Fruit fly (Drosophila melanogaster) whole organism, embryonic: ENCODE results near the gene AP-1mu.

Experiments used
- ATbp ChIP-seq: fragments of 200-800 bp; sonication (Bioruptor generic); optimal IDR thresholded peaks from 2 replicates; lab custom pipeline; 2017; ENCODE audit warnings: missing biosample characterization, mild to moderate bottlenecking, missing genetic modification characterization, missing genetic modification reagents
- Antp ChIP-seq: fragments of 200-800 bp; sonication (Bioruptor generic); optimal IDR thresholded peaks from 3 replicates; lab custom pipeline; 2016; ENCODE audit warnings: missing biosample characterization, missing genetic modification characterization
- B-H2 ChIP-seq: fragments of 200-800 bp; sonication (Bioruptor generic); optimal IDR thresholded peaks from 2 replicates; lab custom pipeline; 2018; ENCODE audit warnings: missing biosample characterization, mild to moderate bottlenecking, missing genetic modification characterization
- Bgb ChIP-seq: fragments of 200-800 bp; sonication (Bioruptor generic); IDR thresholded peaks from 2 replicates; pipeline ENCODE4 v1.3.6; 2022; ENCODE audit warnings: missing biosample characterization, missing genetic modification characterization; ENCODE audit not compliant: partially characterized antibody
- CG10209 ChIP-seq: fragments of 200-800 bp; sonication (Bioruptor generic); optimal IDR thresholded peaks from 3 replicates; lab custom pipeline; 2017; ENCODE audit warnings: missing biosample characterization, mild to moderate bottlenecking, missing genetic modification characterization, missing genetic modification reagents
- CG10321 ChIP-seq: fragments of 200-800 bp; sonication (Bioruptor generic); IDR thresholded peaks from 2 replicates; pipeline ENCODE4 v1.3.6; 2022; ENCODE audit warnings: missing biosample characterization, missing genetic modification characterization
- CG11456 ChIP-seq: fragments of 200-800 bp; sonication (Bioruptor generic); IDR thresholded peaks from 3 replicates; pipeline ENCODE4 v1.3.6; 2022; ENCODE audit warnings: missing biosample characterization, missing genetic modification characterization
- CG1233 ChIP-seq: fragments of 200-800 bp; sonication (Bioruptor generic); optimal IDR thresholded peaks from 4 replicates; lab custom pipeline; 2018; ENCODE audit warnings: missing biosample characterization, mild to moderate bottlenecking, missing genetic modification characterization
- CG14441 ChIP-seq: fragments of 200-800 bp; sonication (Bioruptor generic); IDR thresholded peaks from 2 replicates; pipeline ENCODE4 v1.3.6; 2022; ENCODE audit warnings: missing biosample characterization, missing genetic modification characterization
- CG1647 ChIP-seq: fragments of 200-800 bp; sonication (Bioruptor generic); optimal IDR thresholded peaks from 3 replicates; lab custom pipeline; 2016; ENCODE audit warnings: missing biosample characterization, missing genetic modification characterization
- CG16779 ChIP-seq: fragments of 200-800 bp; sonication (Bioruptor generic); IDR thresholded peaks from 2 replicates; pipeline ENCODE4 v1.3.6; 2022; ENCODE audit warnings: missing biosample characterization, missing genetic modification characterization
- CG17385 ChIP-seq: fragments of 200-800 bp; sonication (Bioruptor generic); optimal IDR thresholded peaks from 3 replicates; lab custom pipeline; 2018; ENCODE audit warnings: missing biosample characterization, mild to moderate bottlenecking, missing genetic modification characterization
- CG17612 ChIP-seq: fragments of 200-800 bp; sonication (Bioruptor generic); IDR thresholded peaks from 2 replicates; pipeline ENCODE4 v1.3.6; 2022; ENCODE audit warnings: missing biosample characterization, missing genetic modification characterization
- CG2116 ChIP-seq: fragments of 200-800 bp; sonication (Bioruptor generic); optimal IDR thresholded peaks from 3 replicates; lab custom pipeline; 2018; ENCODE audit warnings: missing biosample characterization, mild to moderate bottlenecking, missing genetic modification characterization
- CG2875 ChIP-seq: fragments of 200-800 bp; sonication (Bioruptor generic); optimal IDR thresholded peaks from 2 replicates; lab custom pipeline; 2017; ENCODE audit warnings: missing biosample characterization, mild to moderate bottlenecking, missing genetic modification characterization, missing genetic modification reagents
- CG30431 ChIP-seq: fragments of 200-800 bp; sonication (Bioruptor generic); optimal IDR thresholded peaks from 2 replicates; lab custom pipeline; 2017; ENCODE audit warnings: missing biosample characterization, missing genetic modification characterization
- CG32532 ChIP-seq: fragments of 200-800 bp; sonication (Bioruptor generic); IDR thresholded peaks from 2 replicates; pipeline ENCODE4 v1.3.6; 2022; ENCODE audit warnings: missing biosample characterization, missing genetic modification characterization
- CG3726 ChIP-seq: fragments of 200-800 bp; sonication (Bioruptor generic); IDR thresholded peaks from 3 replicates; pipeline ENCODE4, ENCODE4 v1.3.6; 2022; ENCODE audit warnings: missing biosample characterization, missing genetic modification characterization
- CG3838 ChIP-seq: fragments of 200-800 bp; sonication (Bioruptor generic); optimal IDR thresholded peaks from 3 replicates; lab custom pipeline; 2016; ENCODE audit warnings: missing biosample characterization, missing genetic modification characterization
- CG4707 ChIP-seq: fragments of 200-800 bp; sonication (Bioruptor generic); optimal IDR thresholded peaks from 2 replicates; lab custom pipeline; 2018; ENCODE audit warnings: missing biosample characterization, mild to moderate bottlenecking, missing genetic modification characterization, moderate library complexity
- CG4854 ChIP-seq: fragments of 200-800 bp; sonication (Bioruptor generic); optimal IDR thresholded peaks from 2 replicates; lab custom pipeline; 2016; ENCODE audit warnings: missing biosample characterization, missing genetic modification characterization, inconsistent platforms
- CG6175 ChIP-seq: fragments of 200-800 bp; sonication (Bioruptor generic); IDR thresholded peaks from 3 replicates; pipeline ENCODE4 v1.3.6; 2022; ENCODE audit warnings: missing biosample characterization, missing genetic modification characterization
- CG6272 ChIP-seq: fragments of 200-800 bp; sonication (Bioruptor generic); IDR thresholded peaks from 2 replicates; pipeline ENCODE4 v1.3.6; 2022; ENCODE audit warnings: missing biosample characterization, missing genetic modification characterization
- CG7786 ChIP-seq: fragments of 200-800 bp; sonication (Bioruptor generic); optimal IDR thresholded peaks from 2 replicates; lab custom pipeline; 2016; ENCODE audit warnings: missing biosample characterization, missing genetic modification characterization
- CG9932 ChIP-seq: fragments of 200-800 bp; sonication (Bioruptor generic); IDR thresholded peaks from 2 replicates; pipeline ENCODE4 v1.3.6; 2022; ENCODE audit warnings: missing biosample characterization, missing genetic modification characterization
- CHES-1-like ChIP-seq: fragments of 200-800 bp; sonication (Bioruptor generic); optimal IDR thresholded peaks from 2 replicates; lab custom pipeline; 2016; ENCODE audit warnings: missing biosample characterization, missing genetic modification characterization
- CoRest ChIP-seq: fragments of 200-800 bp; sonication (Bioruptor generic); optimal IDR thresholded peaks from 3 replicates; lab custom pipeline; 2018; ENCODE audit warnings: missing biosample characterization, mild to moderate bottlenecking, missing genetic modification characterization, moderate library complexity
- Doc3 ChIP-seq: fragments of 200-800 bp; sonication (Bioruptor generic); IDR thresholded peaks from 3 replicates; pipeline ENCODE4 v1.3.6; 2022; ENCODE audit warnings: missing biosample characterization, missing genetic modification characterization; ENCODE audit not compliant: partially characterized antibody
- H2.0 ChIP-seq: fragments of 200-800 bp; sonication (Bioruptor generic); IDR thresholded peaks from 2 replicates; pipeline ENCODE4 v1.3.6; 2022; ENCODE audit warnings: missing biosample characterization, missing genetic modification characterization
- HmgZ ChIP-seq: fragments of 200-800 bp; sonication (Bioruptor generic); optimal IDR thresholded peaks from 2 replicates; lab custom pipeline; 2018; ENCODE audit warnings: missing biosample characterization, mild to moderate bottlenecking, missing genetic modification characterization
- Nf-YB ChIP-seq: fragments of 200-800 bp; sonication (Bioruptor generic); optimal IDR thresholded peaks from 3 replicates; lab custom pipeline; 2019; ENCODE audit warnings: missing biosample characterization, mild to moderate bottlenecking, missing genetic modification characterization, moderate library complexity
- Rx ChIP-seq: fragments of 200-800 bp; sonication (Bioruptor generic); IDR thresholded peaks from 2 replicates; pipeline ENCODE4 v1.3.6; 2022; ENCODE audit warnings: missing biosample characterization, missing genetic modification characterization
- Scr ChIP-seq: fragments of 200-800 bp; sonication (Bioruptor generic); IDR thresholded peaks from 2 replicates; pipeline ENCODE4 v1.3.6; 2022; ENCODE audit warnings: missing biosample characterization, missing genetic modification characterization; ENCODE audit not compliant: partially characterized antibody
- Sry-β ChIP-seq: fragments of 200-800 bp; sonication (Bioruptor generic); optimal IDR thresholded peaks from 2 replicates; lab custom pipeline; 2018; ENCODE audit warnings: missing biosample characterization, mild to moderate bottlenecking, missing genetic modification characterization, moderate library complexity
- Trl ChIP-seq, 3 experiments: fragments of >200 bp in 2 of 3; fragments of 200-800 bp in 1 of 3; sonication (Bioruptor generic) in 1 of 3; optimal IDR thresholded peaks; 2 replicates in 1 of 3; 3 replicates in 2 of 3; lab custom pipeline; 2016 to 2017; ENCODE audit warnings: missing biosample characterization in 1 of 3, missing genetic modification characterization in 1 of 3
- chif ChIP-seq, 2 experiments: fragments of 200-800 bp; sonication (Bioruptor generic); optimal IDR thresholded peaks; 3 replicates each; lab custom pipeline; 2016; ENCODE audit warnings: missing biosample characterization in 2 of 2, missing genetic modification characterization in 2 of 2
- en ChIP-seq: fragments of 200-800 bp; sonication (Bioruptor generic); optimal IDR thresholded peaks from 2 replicates; lab custom pipeline; 2016; ENCODE audit warnings: missing biosample characterization, missing genetic modification characterization
- fd96Cb ChIP-seq: fragments of 200-800 bp; sonication (Bioruptor generic); optimal IDR thresholded peaks from 2 replicates; lab custom pipeline; 2018; ENCODE audit warnings: missing biosample characterization, mild to moderate bottlenecking, missing genetic modification characterization, moderate library complexity
- jigr1 ChIP-seq: fragments of 200-800 bp; sonication (Bioruptor generic); IDR thresholded peaks from 3 replicates; pipeline ENCODE4 v1.3.6; 2022; ENCODE audit warnings: missing biosample characterization, missing genetic modification characterization
- ken ChIP-seq: fragments of 200-800 bp; sonication (Bioruptor generic); IDR thresholded peaks from 3 replicates; pipeline ENCODE4 v1.3.6; 2022; ENCODE audit warnings: missing biosample characterization, missing genetic modification characterization
- lov ChIP-seq, 2 experiments: fragments of 200-800 bp in 1 of 2; fragments of >200 bp in 1 of 2; sonication (Bioruptor generic) in 1 of 2; IDR thresholded peaks in 1 of 2; optimal IDR thresholded peaks in 1 of 2; 2 replicates in 1 of 2; 3 replicates in 1 of 2; pipeline versions ENCODE4 v1.3.6 to Lab custom; 2017 to 2022; ENCODE audit warnings: missing biosample characterization in 1 of 2, missing genetic modification characterization in 1 of 2
- mirr ChIP-seq: fragments of 200-800 bp; sonication (Bioruptor generic); optimal IDR thresholded peaks from 3 replicates; lab custom pipeline; 2018; ENCODE audit warnings: missing biosample characterization, mild to moderate bottlenecking, missing genetic modification characterization
- mld ChIP-seq: fragments of 200-800 bp; sonication (Bioruptor generic); IDR thresholded peaks from 3 replicates; pipeline ENCODE4 v1.3.6; 2022; ENCODE audit warnings: missing biosample characterization, missing genetic modification characterization; ENCODE audit not compliant: partially characterized antibody
- oc ChIP-seq: fragments of 200-800 bp; sonication (Bioruptor generic); optimal IDR thresholded peaks from 2 replicates; lab custom pipeline; 2018; ENCODE audit warnings: missing biosample characterization, mild to moderate bottlenecking, missing genetic modification characterization, moderate library complexity
- onecut ChIP-seq: fragments of 200-800 bp; sonication (Bioruptor generic); IDR thresholded peaks from 2 replicates; pipeline ENCODE4 v1.3.6; 2022; ENCODE audit warnings: missing biosample characterization, missing genetic modification characterization
- pros ChIP-seq: fragments of 200-800 bp; sonication (Bioruptor generic); optimal IDR thresholded peaks from 3 replicates; lab custom pipeline; 2019; ENCODE audit warnings: missing biosample characterization, mild to moderate bottlenecking, missing genetic modification characterization, moderate library complexity
- zf30C ChIP-seq: fragments of 200-800 bp; sonication (Bioruptor generic); optimal IDR thresholded peaks from 3 replicates; lab custom pipeline; 2018; ENCODE audit warnings: missing biosample characterization, mild to moderate bottlenecking, missing genetic modification characterization

The AP-1mu gene

dm6 chr3R:9577382-9578137, 18.2 kb upstream of the AP-1mu start, which contains the start of the genes Kap-alpha3 and Son (continued):
- TF ChIP-seq CG14441 (GFP tag; lab: Robert Waterston, UW), result peak; percentile 87
- TF ChIP-seq CG6175, result peak; percentile 53; the same call in 2 of the 3 replicates
- TF ChIP-seq Scr, result peak; percentile 91
- peak; percentile 87 for TF ChIP-seq Rx (GFP tag; lab: Robert Waterston, UW)
- TF ChIP-seq Bgb (GFP tag; lab: Robert Waterston, UW), result peak; percentile 78
- peak; percentile 85 for TF ChIP-seq en
- peak; percentile 91 for TF ChIP-seq CG6272 (GFP tag; lab: Robert Waterston, UW)
- TF ChIP-seq zf30C (GFP tag; lab: Kevin White, UChicago), result peak; percentile 48
- peak; percentile 77; the same call in 2 of the 3 replicates for TF ChIP-seq jigr1 (GFP tag; lab: Robert Waterston, UW)
- peak; percentile 59 for TF ChIP-seq pros
- TF ChIP-seq CG3726 (GFP tag; lab: Robert Waterston, UW), result peak; percentile 80; the same call in 2 of the 3 replicates
- TF ChIP-seq CG30431 (GFP tag; lab: Kevin White, UChicago), result peak; percentile 90
- no peak for TF ChIP-seq lov (optimal IDR thresholded peaks at IDR 0.05; lab: Kevin White, UChicago)
- peak; percentile 92 for TF ChIP-seq lov (GFP tag; IDR thresholded peaks at IDR 0.05; lab: Robert Waterston, UW)
- peak; percentile 93 for TF ChIP-seq CG10209 (GFP tag; lab: Kevin White, UChicago)
- no peak for TF ChIP-seq Trl (optimal IDR thresholded peaks at IDR 0.05; lab: Kevin White, UChicago)
- peak; percentile 95 for TF ChIP-seq Trl (GFP tag; optimal IDR thresholded peaks at IDR 0.05; lab: Kevin White, UChicago)
- peak; percentile 91 for TF ChIP-seq CG4707 (GFP tag; lab: Kevin White, UChicago)
- peak; percentile 93 for TF ChIP-seq CG17385 (GFP tag; lab: Kevin White, UChicago)
- peak; percentile 83 for TF ChIP-seq CG3838 (GFP tag; lab: Kevin White, UChicago)
- peak; percentile 99 for TF ChIP-seq CG2116 (GFP tag; lab: Kevin White, UChicago)
- peak; percentile 74 for TF ChIP-seq fd96Cb (tag; lab: Kevin White, UChicago)
- peak; percentile 91 for TF ChIP-seq Antp (GFP tag; lab: Kevin White, UChicago)
- peak; percentile 92 for TF ChIP-seq CoRest (tag; lab: Kevin White, UChicago)
- TF ChIP-seq CG1233 (GFP tag; lab: Kevin White, UChicago), result peak; percentile 96
- peak; percentile 91 for TF ChIP-seq ken (GFP tag; lab: Robert Waterston, UW)
- TF ChIP-seq CG4854, result peak; percentile 94
- TF ChIP-seq CG1647 (GFP tag; lab: Kevin White, UChicago), result peak; percentile 91
- TF ChIP-seq CG11456 (GFP tag; lab: Robert Waterston, UW), result peak; percentile 96
- TF ChIP-seq H2.0 (GFP tag; lab: Robert Waterston, UW), result peak; percentile 84
- TF ChIP-seq mirr (GFP tag; lab: Kevin White, UChicago), result peak; percentile 96
- peak; percentile 66 for TF ChIP-seq CG17612 (GFP tag; lab: Robert Waterston, UW)
- TF ChIP-seq CG16779 (GFP tag; lab: Robert Waterston, UW), result peak; percentile 79; the same call in 1 of the 2 replicates
- TF ChIP-seq mld (GFP tag; lab: Robert Waterston, UW), result peak; percentile 57; the same call in 1 of the 3 replicates
- peak; percentile 91 to 95 for TF ChIP-seq chif (GFP tag; optimal IDR thresholded peaks at IDR 0.05; lab: Kevin White, UChicago)
- peak; percentile 89 for TF ChIP-seq Sry-β (GFP tag; lab: Kevin White, UChicago)
- peak; percentile 87 for TF ChIP-seq onecut (GFP tag; lab: Robert Waterston, UW)
- peak; percentile 86 for TF ChIP-seq CG2875
- TF ChIP-seq Nf-YB (GFP tag; lab: Kevin White, UChicago), result peak; percentile 78
- peak; percentile 73 for TF ChIP-seq oc (tag; lab: Kevin White, UChicago)
- peak; percentile 95 for TF ChIP-seq HmgZ (tag; lab: Kevin White, UChicago)
- peak; percentile 88 for TF ChIP-seq ATbp (GFP tag; lab: Kevin White, UChicago)
- peak; percentile 95 for TF ChIP-seq CHES-1-like (GFP tag; lab: Kevin White, UChicago)
- TF ChIP-seq CG7786 (GFP tag; lab: Kevin White, UChicago), result peak; percentile 90
- TF ChIP-seq B-H2 (GFP tag; lab: Kevin White, UChicago), result peak; percentile 97
- TF ChIP-seq CG10321 (GFP tag; lab: Robert Waterston, UW), result peak; percentile 72
- TF ChIP-seq CG32532 (GFP tag; lab: Robert Waterston, UW), result peak; percentile 89
- peak; percentile 88 for TF ChIP-seq Doc3 (GFP tag; lab: Robert Waterston, UW)
- TF ChIP-seq CG9932, result peak; percentile 93
